Comparison of ENCODE assay signal across 2 fruit fly cellular contexts in genomic region chr3R:11460502-11461358, dm6.
TF ChIP-seq lines count a peak whose summit lies in the region.

Gene PGRP-LB, minus strand, starts transcription at chr3R:11460552.

TF ChIP-seq in whole organism, embryonic, 481 proteins besides CTCF, POLR2A, EP300 and RAD21 (continued from another document and continues in another):
- TF ChIP-seq CG4707 (GFP tag; optimal IDR thresholded peaks at IDR 0.05; lab: Kevin White, UChicago) (no peak), fd96Cb (tag; optimal IDR thresholded peaks at IDR 0.05; lab: Kevin White, UChicago) (no peak), inv (GFP tag; IDR thresholded peaks at IDR 0.05; lab: Robert Waterston, UW; ENCODE audit: partially characterized antibody) (no peak), phol (tag; optimal IDR thresholded peaks at IDR 0.05; lab: Kevin White, UChicago) (peak; percentile 7), H15 (GFP tag; IDR thresholded peaks at IDR 0.05; lab: Robert Waterston, UW) (no peak), Abd-B (GFP tag; optimal IDR thresholded peaks at IDR 0.05; lab: Kevin White, UChicago) (no peak), CG15269 (tag; optimal IDR thresholded peaks at IDR 0.05; lab: Kevin White, UChicago) (peak; percentile 29), CG33213 (GFP tag; optimal IDR thresholded peaks at IDR 0.05; lab: Kevin White, UChicago) (no peak), pb (GFP tag; optimal IDR thresholded peaks at IDR 0.05; lab: Kevin White, UChicago) (no peak), Adf1 (GFP tag; IDR thresholded peaks at IDR 0.05; lab: Robert Waterston, UW) (peak; percentile 32; the same call in 1 of the 2 replicates), Trl (optimal IDR thresholded peaks at IDR 0.05; lab: Kevin White, UChicago) (no peak), Trl (GFP tag; optimal IDR thresholded peaks at IDR 0.05; lab: Kevin White, UChicago) (no peak), CG12104 (GFP tag; optimal IDR thresholded peaks at IDR 0.05; lab: Kevin White, UChicago) (no peak), Rfx (GFP tag; IDR thresholded peaks at IDR 0.05; lab: Robert Waterston, UW) (peak; percentile 51; the same call in 1 of the 2 replicates), Dek (tag; optimal IDR thresholded peaks at IDR 0.05; lab: Kevin White, UChicago) (no peak), esg (GFP tag; conservative IDR thresholded peaks at IDR 0.05; lab: Robert Waterston, UW) (no peak), CG11723 (GFP tag; optimal IDR thresholded peaks at IDR 0.05; lab: Kevin White, UChicago) (no peak), Dfd (GFP tag; optimal IDR thresholded peaks at IDR 0.05; lab: Kevin White, UChicago) (no peak), bowl (GFP tag; IDR thresholded peaks at IDR 0.05; lab: Robert Waterston, UW) (no peak), CG13296 (GFP tag; optimal IDR thresholded peaks at IDR 0.05; lab: Kevin White, UChicago) (no peak), repo (GFP tag; optimal IDR thresholded peaks at IDR 0.05; lab: Kevin White, UChicago) (no peak), mld (GFP tag; IDR thresholded peaks at IDR 0.05; lab: Robert Waterston, UW; ENCODE audit: partially characterized antibody) (no peak), cato (GFP tag; optimal IDR thresholded peaks at IDR 0.05; lab: Kevin White, UChicago; ENCODE audit: borderline replicate concordance) (no peak), hb (GFP tag; IDR thresholded peaks at IDR 0.05; lab: Robert Waterston, UW; ENCODE audit: partially characterized antibody) (no peak), CG14710 (tag; optimal IDR thresholded peaks at IDR 0.05; lab: Kevin White, UChicago) (no peak), Lpt (GFP tag; optimal IDR thresholded peaks at IDR 0.05; lab: Kevin White, UChicago) (no peak), Lim3 (GFP tag; IDR thresholded peaks at IDR 0.05; lab: Robert Waterston, UW) (no peak), CG10959 (GFP tag; IDR thresholded peaks at IDR 0.05; lab: Robert Waterston, UW) (no peak), ab (GFP tag; optimal IDR thresholded peaks at IDR 0.05; lab: Kevin White, UChicago) (no peak), B-H1 (GFP tag; IDR thresholded peaks at IDR 0.05; lab: Robert Waterston, UW) (no peak), ash1 (GFP tag; optimal IDR thresholded peaks at IDR 0.05; lab: Kevin White, UChicago) (no peak), CG17802 (tag; optimal IDR thresholded peaks at IDR 0.05; lab: Kevin White, UChicago) (no peak), da (GFP tag; optimal IDR thresholded peaks at IDR 0.05; lab: Kevin White, UChicago) (no peak), CG6689 (GFP tag; IDR thresholded peaks at IDR 0.05; lab: Robert Waterston, UW) (no peak), slbo (GFP tag; IDR thresholded peaks at IDR 0.05; lab: Robert Waterston, UW) (peak; percentile 36; the same call in 1 of the 2 replicates), CG17385 (GFP tag; optimal IDR thresholded peaks at IDR 0.05; lab: Kevin White, UChicago) (peak; percentile 11), CG4820 (GFP tag; optimal IDR thresholded peaks at IDR 0.05; lab: Kevin White, UChicago) (no peak), CG2202 (tag; optimal IDR thresholded peaks at IDR 0.05; lab: Kevin White, UChicago) (no peak), CG8765 (GFP tag; IDR thresholded peaks at IDR 0.05; lab: Robert Waterston, UW) (no peak), Nf-YA (GFP tag; IDR thresholded peaks at IDR 0.05; lab: Robert Waterston, UW) (no peak), CG4360 (GFP tag; IDR thresholded peaks at IDR 0.05; lab: Robert Waterston, UW) (no peak), corto (GFP tag; optimal IDR thresholded peaks at IDR 0.05; lab: Kevin White, UChicago) (no peak), Dip2 (GFP tag; IDR thresholded peaks at IDR 0.05; lab: Robert Waterston, UW) (no peak), bigmax (GFP tag; optimal IDR thresholded peaks at IDR 0.05; lab: Kevin White, UChicago) (no peak), CG10321 (GFP tag; IDR thresholded peaks at IDR 0.05; lab: Robert Waterston, UW) (no peak), dimm (GFP tag; IDR thresholded peaks at IDR 0.05; lab: Robert Waterston, UW) (no peak), Ssrp (tag; optimal IDR thresholded peaks at IDR 0.05; lab: Kevin White, UChicago) (no peak), CG3065 (GFP tag; optimal IDR thresholded peaks at IDR 0.05; lab: Kevin White, UChicago) (no peak), CG15601 (tag; optimal IDR thresholded peaks at IDR 0.05; lab: Kevin White, UChicago) (no peak), Rx (GFP tag; IDR thresholded peaks at IDR 0.05; lab: Robert Waterston, UW) (no peak), CG9797 (GFP tag; optimal IDR thresholded peaks at IDR 0.05; lab: Kevin White, UChicago) (no peak), salm (tag; optimal IDR thresholded peaks at IDR 0.05; lab: Kevin White, UChicago) (no peak), bsh (GFP tag; optimal IDR thresholded peaks at IDR 0.05; lab: Kevin White, UChicago) (no peak), CG7357 (GFP tag; IDR thresholded peaks at IDR 0.05; lab: Robert Waterston, UW) (no peak), pum (GFP tag; optimal IDR thresholded peaks at IDR 0.05; lab: Kevin White, UChicago) (no peak), prd (optimal IDR thresholded peaks at IDR 0.05; lab: Kevin White, UChicago) (no peak), prd (GFP tag; IDR thresholded peaks at IDR 0.05; lab: Robert Waterston, UW) (no peak), dpn (GFP tag; optimal IDR thresholded peaks at IDR 0.05; lab: Kevin White, UChicago) (peak; percentile 21 to 29), Oaz (GFP tag; IDR thresholded peaks at IDR 0.05; lab: Robert Waterston, UW) (no peak), Spps (tag; optimal IDR thresholded peaks at IDR 0.05; lab: Kevin White, UChicago) (no peak), z (GFP tag; IDR thresholded peaks at IDR 0.05; lab: Robert Waterston, UW) (no peak), cas (GFP tag; IDR thresholded peaks at IDR 0.05; lab: Robert Waterston, UW) (no peak), HmgD (GFP tag; optimal IDR thresholded peaks at IDR 0.05; lab: Kevin White, UChicago) (no peak), tio (GFP tag; optimal IDR thresholded peaks at IDR 0.05; lab: Kevin White, UChicago) (peak; percentile 9), trem (tag; optimal IDR thresholded peaks at IDR 0.05; lab: Kevin White, UChicago) (no peak), schlank (tag; optimal IDR thresholded peaks at IDR 0.05; lab: Kevin White, UChicago) (no peak), C15 (GFP tag; IDR thresholded peaks at IDR 0.05; lab: Robert Waterston, UW) (no peak), Hr3 (GFP tag; optimal IDR thresholded peaks at IDR 0.05; lab: Kevin White, UChicago) (peak; percentile 15), CG43689 (GFP tag; IDR thresholded peaks at IDR 0.05; lab: Robert Waterston, UW) (no peak), dati (GFP tag; IDR thresholded peaks at IDR 0.05; lab: Robert Waterston, UW) (no peak)

TF ChIP-seq in whole organism, prepupa, 60 proteins besides CTCF, POLR2A, EP300 and RAD21 (continued from another document):
- TF ChIP-seq CG34406 (GFP tag; optimal IDR thresholded peaks at IDR 0.05; lab: Kevin White, UChicago) (no peak), pdm3 (GFP tag; optimal IDR thresholded peaks at IDR 0.05; lab: Kevin White, UChicago) (peak; percentile 7), salr (GFP tag; optimal IDR thresholded peaks at IDR 0.05; lab: Kevin White, UChicago) (no peak), Sox15 (GFP tag; optimal IDR thresholded peaks at IDR 0.05; lab: Kevin White, UChicago) (no peak), CG11294 (GFP tag; IDR thresholded peaks at IDR 0.05; lab: Robert Waterston, UW) (no peak), eg (GFP tag; IDR thresholded peaks at IDR 0.05; lab: Robert Waterston, UW) (no peak), dac (GFP tag; optimal IDR thresholded peaks at IDR 0.05; lab: Kevin White, UChicago) (no peak), vri (GFP tag; optimal IDR thresholded peaks at IDR 0.05; lab: Kevin White, UChicago) (no peak), CG15336 (GFP tag; IDR thresholded peaks at IDR 0.05; lab: Robert Waterston, UW) (no peak), achi (GFP tag; optimal IDR thresholded peaks at IDR 0.05; lab: Kevin White, UChicago) (no peak), Hr38 (GFP tag; optimal IDR thresholded peaks at IDR 0.05; lab: Kevin White, UChicago) (no peak), dsx (GFP tag; optimal IDR thresholded peaks at IDR 0.05; lab: Kevin White, UChicago; ENCODE audit: poor library complexity, severe bottlenecking) (no peak), lz (GFP tag; optimal IDR thresholded peaks at IDR 0.05; lab: Kevin White, UChicago) (peak; percentile 25), svp (GFP tag; lab: Kevin White, UChicago) (peak; percentile 75), Sox102F (GFP tag; optimal IDR thresholded peaks at IDR 0.05; lab: Kevin White, UChicago) (no peak), Smox (GFP tag; optimal IDR thresholded peaks at IDR 0.05; lab: Kevin White, UChicago) (peak; percentile 29), CG10669 (GFP tag; optimal IDR thresholded peaks at IDR 0.05; lab: Kevin White, UChicago) (no peak), CG3032 (tag; optimal IDR thresholded peaks at IDR 0.05; lab: Kevin White, UChicago) (no peak), CG7368 (GFP tag; optimal IDR thresholded peaks at IDR 0.05; lab: Kevin White, UChicago) (no peak), CG3919 (GFP tag; optimal IDR thresholded peaks at IDR 0.05; lab: Kevin White, UChicago) (no peak), Eip75B (GFP tag; optimal IDR thresholded peaks at IDR 0.05; lab: Kevin White, UChicago) (no peak), Blimp-1 (GFP tag; optimal IDR thresholded peaks at IDR 0.05; lab: Kevin White, UChicago) (no peak), Sox14 (GFP tag; optimal IDR thresholded peaks at IDR 0.05; lab: Kevin White, UChicago) (peak; percentile 12), Eip93F (GFP tag; optimal IDR thresholded peaks at IDR 0.05; lab: Kevin White, UChicago) (no peak), CG9139 (GFP tag; optimal IDR thresholded peaks at IDR 0.05; lab: Kevin White, UChicago) (no peak), CG16779 (tag; optimal IDR thresholded peaks at IDR 0.05; lab: Kevin White, UChicago) (no peak), CG8119 (GFP tag; IDR thresholded peaks at IDR 0.05; lab: Robert Waterston, UW) (no peak), CG10631 (GFP tag; optimal IDR thresholded peaks at IDR 0.05; lab: Kevin White, UChicago) (no peak), CG8632 (GFP tag; optimal IDR thresholded peaks at IDR 0.05; lab: Kevin White, UChicago) (no peak), Lpt (GFP tag; optimal IDR thresholded peaks at IDR 0.05; lab: Kevin White, UChicago) (no peak), CG11902 (GFP tag; optimal IDR thresholded peaks at IDR 0.05; lab: Kevin White, UChicago) (no peak)
